Fruit fly (Drosophila melanogaster): Measurements from ENCODE around the gene CG8492.

The CG8492 gene

DNA sequence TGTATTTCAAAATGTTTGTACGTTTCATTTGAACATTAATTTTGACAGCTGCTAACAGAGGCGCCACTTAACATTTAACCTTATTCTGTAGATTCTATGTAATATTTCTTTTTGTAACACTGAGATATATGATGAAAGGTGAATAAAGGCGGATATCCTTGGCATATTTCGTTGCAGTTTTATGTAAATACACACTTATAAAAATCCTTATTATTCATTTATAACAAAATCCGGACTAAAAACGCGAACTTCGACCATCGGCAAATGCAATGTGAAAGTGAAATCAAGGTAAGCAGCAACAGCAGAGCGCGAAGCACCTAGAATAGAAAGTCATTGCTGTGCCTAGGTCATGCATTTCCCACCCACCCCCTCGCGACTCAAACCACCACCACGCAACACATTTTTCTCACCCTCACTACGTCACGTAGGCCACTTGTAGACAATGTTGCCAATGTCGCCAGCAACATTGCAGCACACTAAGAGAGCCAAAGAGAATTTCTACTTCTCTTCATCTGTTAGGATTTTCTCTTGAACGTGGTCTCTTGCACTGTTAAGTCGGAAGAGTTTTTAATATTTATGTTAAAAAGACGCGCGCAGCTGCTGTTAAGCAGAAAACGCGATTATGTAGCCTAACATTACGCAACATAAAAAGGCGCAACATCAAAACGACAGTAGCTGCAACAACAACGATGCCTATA lies 49.5 kb upstream of the CG8492 start (continued):
- no peak for TF ChIP-seq CG7928 (GFP tag; optimal IDR thresholded peaks at IDR 0.05)
- TF ChIP-seq Dref (GFP tag; IDR thresholded peaks at IDR 0.05) = no peak
- peak; percentile 32; the same call in 2 of the 3 replicates for TF ChIP-seq CG34224 (GFP tag; IDR thresholded peaks at IDR 0.05; ENCODE audit: partially characterized antibody)
- no peak for TF ChIP-seq az2 (GFP tag; optimal IDR thresholded peaks at IDR 0.05)
- TF ChIP-seq CG8359 (GFP tag; optimal IDR thresholded peaks at IDR 0.05; ENCODE audit: borderline replicate concordance) = peak; percentile 74
- TF ChIP-seq B-H1 (GFP tag; IDR thresholded peaks at IDR 0.05) = no peak
- no peak for TF ChIP-seq HLH54F (GFP tag; optimal IDR thresholded peaks at IDR 0.05)
- TF ChIP-seq tin (GFP tag; optimal IDR thresholded peaks at IDR 0.05) = no peak
- TF ChIP-seq Opbp (GFP tag; IDR thresholded peaks at IDR 0.05; ENCODE audit: partially characterized antibody) = no peak
- no peak for TF ChIP-seq CG18764 (GFP tag; optimal IDR thresholded peaks at IDR 0.05)
- no peak for TF ChIP-seq CG8924 (tag; optimal IDR thresholded peaks at IDR 0.05)
- TF ChIP-seq CG17328 (GFP tag; IDR thresholded peaks at IDR 0.05) = no peak
- no peak for TF ChIP-seq CG15269 (tag; optimal IDR thresholded peaks at IDR 0.05)
- 0 out of 2 replicates have a peak, but pooled peaks have one; percentile 39 for TF ChIP-seq hbn (GFP tag; IDR thresholded peaks at IDR 0.05; ENCODE audit: partially characterized antibody)
- peak; percentile 92 for TF ChIP-seq CG9437 (GFP tag; optimal IDR thresholded peaks at IDR 0.05)
- TF ChIP-seq ATbp (GFP tag; optimal IDR thresholded peaks at IDR 0.05) = no peak
- no peak for TF ChIP-seq CG15601 (tag; optimal IDR thresholded peaks at IDR 0.05)
- no peak for TF ChIP-seq zen (tag; optimal IDR thresholded peaks at IDR 0.05)
- TF ChIP-seq en (GFP tag; optimal IDR thresholded peaks at IDR 0.05) = no peak
- TF ChIP-seq CG6689 (GFP tag; IDR thresholded peaks at IDR 0.05) = no peak
- no peak for TF ChIP-seq CG8388 (GFP tag; optimal IDR thresholded peaks at IDR 0.05)
- TF ChIP-seq tgo (GFP tag; IDR thresholded peaks at IDR 0.05) = no peak
- no peak for TF ChIP-seq CG15011 (GFP tag; optimal IDR thresholded peaks at IDR 0.05)
- TF ChIP-seq Dip2 (GFP tag; IDR thresholded peaks at IDR 0.05) = no peak
- no peak for TF ChIP-seq chif (GFP tag; optimal IDR thresholded peaks at IDR 0.05)
- TF ChIP-seq CG14860 (GFP tag; IDR thresholded peaks at IDR 0.05; ENCODE audit: partially characterized antibody) = no peak
- no peak for TF ChIP-seq CG1792 (GFP tag; optimal IDR thresholded peaks at IDR 0.05)
- TF ChIP-seq pum (GFP tag; optimal IDR thresholded peaks at IDR 0.05) = no peak
- no peak for TF ChIP-seq Optix (GFP tag; IDR thresholded peaks at IDR 0.05)
- TF ChIP-seq wdn (GFP tag; IDR thresholded peaks at IDR 0.05) = no peak
- TF ChIP-seq Dll (GFP tag; IDR thresholded peaks at IDR 0.05; ENCODE audit: partially characterized antibody) = peak; percentile 43; the same call in 1 of the 4 replicates
- TF ChIP-seq CG1233 (GFP tag; optimal IDR thresholded peaks at IDR 0.05) = no peak
- TF ChIP-seq bcd (GFP tag; optimal IDR thresholded peaks at IDR 0.05) = no peak
- TF ChIP-seq tup (GFP tag; optimal IDR thresholded peaks at IDR 0.05) = no peak
- no peak for TF ChIP-seq CG34376 (GFP tag; optimal IDR thresholded peaks at IDR 0.05)
- TF ChIP-seq zen2 (GFP tag; IDR thresholded peaks at IDR 0.05; ENCODE audit: partially characterized antibody) = peak; percentile 69; the same call in 2 of the 3 replicates
- TF ChIP-seq Dfd (GFP tag; optimal IDR thresholded peaks at IDR 0.05) = no peak
- TF ChIP-seq CG3163 (GFP tag; optimal IDR thresholded peaks at IDR 0.05) = peak; percentile 98
- TF ChIP-seq Sox100B (GFP tag; optimal IDR thresholded peaks at IDR 0.05) = no peak
- TF ChIP-seq Ets65A (GFP tag) = no peak
- no peak for TF ChIP-seq Rfx (GFP tag; IDR thresholded peaks at IDR 0.05)
- no peak for TF ChIP-seq vfl (GFP tag; optimal IDR thresholded peaks at IDR 0.05)
- TF ChIP-seq crol (GFP tag; IDR thresholded peaks at IDR 0.05) = peak; percentile 83
- TF ChIP-seq CG12299 (tag; optimal IDR thresholded peaks at IDR 0.05) = no peak
- peak; percentile 91 for TF ChIP-seq Trl (optimal IDR thresholded peaks at IDR 0.05)
- TF ChIP-seq Trl (GFP tag; optimal IDR thresholded peaks at IDR 0.05) = no peak
- no peak for TF ChIP-seq CG1647 (GFP tag; optimal IDR thresholded peaks at IDR 0.05)
- no peak for TF ChIP-seq CG32772 (GFP tag; IDR thresholded peaks at IDR 0.05)
- no peak for TF ChIP-seq ro (GFP tag; IDR thresholded peaks at IDR 0.05)
- TF ChIP-seq dmrt99B (tag; optimal IDR thresholded peaks at IDR 0.05) = no peak
- TF ChIP-seq ems (GFP tag; optimal IDR thresholded peaks at IDR 0.05) = no peak

All from whole organism, embryonic.